ENCODE assay signal across 5 fruit fly cellular contexts in the genomic region with DNA sequence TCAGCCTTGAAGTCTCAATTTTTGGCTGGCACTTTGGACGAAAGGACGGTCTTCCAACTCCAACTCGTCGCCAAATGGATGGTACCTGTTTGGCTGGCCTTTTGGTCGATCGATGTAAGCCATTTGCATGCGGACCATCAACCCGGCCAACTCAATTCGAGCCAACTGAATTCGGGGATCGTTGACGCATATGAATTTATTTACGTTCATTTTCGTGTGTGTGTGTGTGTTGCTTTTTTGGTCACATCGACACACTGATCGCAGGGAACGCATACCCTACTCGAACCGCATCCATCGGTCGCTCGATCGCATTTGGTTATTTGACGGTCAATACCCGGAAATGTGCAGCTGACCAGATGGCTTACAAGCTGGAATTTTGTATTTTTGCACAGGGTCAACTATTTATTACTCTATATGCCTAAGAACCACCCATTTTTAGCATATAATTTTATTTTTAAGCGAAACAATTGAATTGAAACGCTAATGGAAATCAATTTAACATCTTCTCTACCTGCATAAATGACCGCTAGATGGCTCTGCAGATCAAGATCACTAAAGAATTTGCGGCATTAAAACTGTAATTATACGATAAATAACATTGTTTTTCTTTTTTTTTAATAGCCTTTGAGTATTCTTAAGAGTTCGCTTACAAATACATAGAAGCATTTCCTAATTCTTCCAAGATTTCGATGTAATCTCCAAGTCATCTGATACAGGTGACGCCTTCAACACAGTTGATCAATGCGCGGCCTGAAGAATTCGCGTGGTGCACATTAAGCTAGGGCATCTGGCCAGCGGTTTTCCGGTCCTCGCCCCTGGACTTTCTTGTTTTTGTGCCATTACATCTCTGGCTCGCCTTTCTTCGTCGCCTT.
TF ChIP-seq lines count a peak whose summit lies in the region.

No protein-coding gene starts in this region.

- peak; percentile 56 to 71 for TF ChIP-seq CTCF in S2 (optimal IDR thresholded peaks at IDR 0.05; lab: Kevin White, UChicago)
- peak; percentile 86 for TF ChIP-seq CTCF in whole organism, embryonic (GFP tag; optimal IDR thresholded peaks at IDR 0.05; lab: Kevin White, UChicago)

TF ChIP-seq in whole organism, embryonic, 481 proteins besides CTCF, POLR2A, EP300 and RAD21 (continues in another document):
- TF ChIP-seq CG13123 (GFP tag; optimal IDR thresholded peaks at IDR 0.05; lab: Kevin White, UChicago) (no peak), pita (GFP tag; optimal IDR thresholded peaks at IDR 0.05; lab: Kevin White, UChicago) (no peak), vvl (GFP tag; IDR thresholded peaks at IDR 0.05; lab: Robert Waterston, UW) (peak; percentile 62; the same call in 1 of the 2 replicates), fd3F (GFP tag; optimal IDR thresholded peaks at IDR 0.05; lab: Kevin White, UChicago) (no peak), Awh (GFP tag; IDR thresholded peaks at IDR 0.05; lab: Robert Waterston, UW) (no peak), CG16813 (GFP tag; IDR thresholded peaks at IDR 0.05; lab: Robert Waterston, UW; ENCODE audit: partially characterized antibody) (no peak), tap (tag; optimal IDR thresholded peaks at IDR 0.05; lab: Kevin White, UChicago) (no peak), onecut (GFP tag; IDR thresholded peaks at IDR 0.05; lab: Robert Waterston, UW) (0 out of 2 replicates have a peak, but pooled peaks have one; percentile 11), Med (GFP tag; lab: Kevin White, UChicago) (peak; percentile 14), lmd (GFP tag; IDR thresholded peaks at IDR 0.05; lab: Robert Waterston, UW) (0 out of 2 replicates have a peak, but pooled peaks have one; percentile 9), cg (GFP tag; optimal IDR thresholded peaks at IDR 0.05; lab: Kevin White, UChicago) (peak; percentile 13), Dip2 (GFP tag; IDR thresholded peaks at IDR 0.05; lab: Robert Waterston, UW) (peak; percentile 70), NfI (GFP tag; optimal IDR thresholded peaks at IDR 0.05; lab: Kevin White, UChicago) (no peak), Six4 (GFP tag; optimal IDR thresholded peaks at IDR 0.05; lab: Kevin White, UChicago) (no peak), disco-r (GFP tag; optimal IDR thresholded peaks at IDR 0.05; lab: Kevin White, UChicago) (no peak), CG34422 (GFP tag; IDR thresholded peaks at IDR 0.05; lab: Robert Waterston, UW) (no peak), bowl (GFP tag; IDR thresholded peaks at IDR 0.05; lab: Robert Waterston, UW) (no peak), Ets65A (GFP tag; lab: Kevin White, UChicago) (peak; percentile 20), row (GFP tag; IDR thresholded peaks at IDR 0.05; lab: Robert Waterston, UW) (peak; percentile 20; the same call in 1 of the 3 replicates), D19A (tag; optimal IDR thresholded peaks at IDR 0.05; lab: Kevin White, UChicago) (peak; percentile 38)

TF ChIP-seq in whole organism, prepupa, 60 proteins besides CTCF, POLR2A, EP300 and RAD21:
- peak; percentile 49 for TF ChIP-seq svp (GFP tag; lab: Kevin White, UChicago)
- TF ChIP-seq topi (GFP tag; optimal IDR thresholded peaks at IDR 0.05; lab: Kevin White, UChicago) = no peak
- peak; percentile 33 for TF ChIP-seq esn (GFP tag; optimal IDR thresholded peaks at IDR 0.05; lab: Kevin White, UChicago)
- peak; percentile 76 for TF ChIP-seq Eip78C (GFP tag; lab: Kevin White, UChicago)
- TF ChIP-seq Hr38 (GFP tag; optimal IDR thresholded peaks at IDR 0.05; lab: Kevin White, UChicago) = no peak
- TF ChIP-seq Smox (GFP tag; optimal IDR thresholded peaks at IDR 0.05; lab: Kevin White, UChicago) = peak; percentile 21
- TF ChIP-seq CG32006 (GFP tag; optimal IDR thresholded peaks at IDR 0.05; lab: Kevin White, UChicago) = peak; percentile 29
TF ChIP-seq in whole organism, prepupa: peak in this region for 5.

TF ChIP-seq in whole organism, pupa, 21 proteins besides CTCF, POLR2A, EP300 and RAD21:
- TF ChIP-seq EcR (GFP tag; optimal IDR thresholded peaks at IDR 0.05; lab: Kevin White, UChicago) (peak; percentile 43), CG10348 (GFP tag; IDR thresholded peaks at IDR 0.05; lab: Robert Waterston, UW) (no peak), CG14655 (GFP tag; optimal IDR thresholded peaks at IDR 0.05; lab: Kevin White, UChicago) (peak; percentile 17), CG9948 (tag; optimal IDR thresholded peaks at IDR 0.05; lab: Kevin White, UChicago) (no peak), CG8159 (tag; optimal IDR thresholded peaks at IDR 0.05; lab: Kevin White, UChicago) (no peak), Snoo (tag; optimal IDR thresholded peaks at IDR 0.05; lab: Kevin White, UChicago) (no peak), CG34367 (tag; optimal IDR thresholded peaks at IDR 0.05; lab: Kevin White, UChicago) (no peak), CG15710 (tag; optimal IDR thresholded peaks at IDR 0.05; lab: Kevin White, UChicago) (no peak), rn (GFP tag; IDR thresholded peaks at IDR 0.05; lab: Robert Waterston, UW) (no peak), CG12605 (GFP tag; IDR thresholded peaks at IDR 0.05; lab: Robert Waterston, UW) (no peak)

TF ChIP-seq in whole organism, wandering third instar larva, 38 proteins besides CTCF, POLR2A, EP300 and RAD21:
- TF ChIP-seq woc (GFP tag; optimal IDR thresholded peaks at IDR 0.05; lab: Kevin White, UChicago) = peak; percentile 46
- TF ChIP-seq Vsx2 (GFP tag; optimal IDR thresholded peaks at IDR 0.05; lab: Kevin White, UChicago; ENCODE audit: partially characterized antibody) = peak; percentile 38
- peak; percentile 1 for TF ChIP-seq psq (GFP tag; optimal IDR thresholded peaks at IDR 0.05; lab: Kevin White, UChicago)
- TF ChIP-seq CG32264 (GFP tag; optimal IDR thresholded peaks at IDR 0.05; lab: Kevin White, UChicago) = no peak
TF ChIP-seq in whole organism, wandering third instar larva: peak in this region for 3.
